Fruit fly (Drosophila melanogaster): ENCODE measurements around the gene bowl.
A peak's percentile ranks its signal among the peaks of the same experiment; 100 is the strongest.

The bowl gene

dm6 chr2L:3754835-3755547 is 16.5 kb upstream of the bowl start (continued):
- TF ChIP-seq ro (GFP tag; IDR thresholded peaks at IDR 0.05) (no peak), pita (GFP tag; optimal IDR thresholded peaks at IDR 0.05) (no peak), sqz (GFP tag; optimal IDR thresholded peaks at IDR 0.05) (no peak), D19B (GFP tag; optimal IDR thresholded peaks at IDR 0.05) (no peak), Chrac-16 (GFP tag; optimal IDR thresholded peaks at IDR 0.05) (no peak), Dfd (GFP tag; optimal IDR thresholded peaks at IDR 0.05) (no peak), Doc2 (GFP tag; IDR thresholded peaks at IDR 0.05) (no peak), exex (tag; optimal IDR thresholded peaks at IDR 0.05) (no peak), mam (GFP tag; optimal IDR thresholded peaks at IDR 0.05) (peak; percentile 25), CG10267 (tag; optimal IDR thresholded peaks at IDR 0.05) (peak; percentile 0), Optix (GFP tag; IDR thresholded peaks at IDR 0.05) (no peak), CG7271 (tag; optimal IDR thresholded peaks at IDR 0.05) (no peak), CG4282 (GFP tag; optimal IDR thresholded peaks at IDR 0.05) (no peak), CG11560 (tag; IDR thresholded peaks at IDR 0.05) (no peak), B-H1 (GFP tag; IDR thresholded peaks at IDR 0.05) (no peak), p53 (GFP tag; optimal IDR thresholded peaks at IDR 0.05) (no peak), sna (GFP tag; IDR thresholded peaks at IDR 0.05; ENCODE audit: partially characterized antibody) (no peak), CG1647 (GFP tag; optimal IDR thresholded peaks at IDR 0.05) (no peak), CG11398 (GFP tag; optimal IDR thresholded peaks at IDR 0.05) (no peak), fd3F (GFP tag; optimal IDR thresholded peaks at IDR 0.05) (no peak), hbn (GFP tag; IDR thresholded peaks at IDR 0.05; ENCODE audit: partially characterized antibody) (no peak), trh (GFP tag; optimal IDR thresholded peaks at IDR 0.05) (no peak), sob (GFP tag; IDR thresholded peaks at IDR 0.05) (peak; percentile 67), Hand (GFP tag; optimal IDR thresholded peaks at IDR 0.05) (peak; percentile 63), ERR (GFP tag; optimal IDR thresholded peaks at IDR 0.05) (no peak), onecut (GFP tag; IDR thresholded peaks at IDR 0.05) (no peak), CG6689 (GFP tag; IDR thresholded peaks at IDR 0.05) (peak; percentile 33; the same call in 1 of the 2 replicates), CG5180 (GFP tag; optimal IDR thresholded peaks at IDR 0.05) (no peak), mirr (GFP tag; optimal IDR thresholded peaks at IDR 0.05) (no peak), twi (tag; optimal IDR thresholded peaks at IDR 0.05) (no peak), Ets97D (GFP tag; optimal IDR thresholded peaks at IDR 0.05) (no peak), D (optimal IDR thresholded peaks at IDR 0.05) (no peak), D (GFP tag; optimal IDR thresholded peaks at IDR 0.05) (no peak), dysf (GFP tag; IDR thresholded peaks at IDR 0.05) (peak; percentile 59; the same call in 2 of the 3 replicates), CG6254 (GFP tag; optimal IDR thresholded peaks at IDR 0.05) (no peak), CG6791 (GFP tag; IDR thresholded peaks at IDR 0.05; ENCODE audit: partially characterized antibody) (no peak), unpg (GFP tag; optimal IDR thresholded peaks at IDR 0.05) (no peak), CG31224 (GFP tag; IDR thresholded peaks at IDR 0.05) (no peak), lbe (GFP tag; optimal IDR thresholded peaks at IDR 0.05) (no peak), CG32767 (GFP tag; IDR thresholded peaks at IDR 0.05) (no peak), hth (optimal IDR thresholded peaks at IDR 0.05) (no peak), da (GFP tag; optimal IDR thresholded peaks at IDR 0.05) (no peak), MBD-R2 (GFP tag; IDR thresholded peaks at IDR 0.05) (no peak), Deaf1 (tag; optimal IDR thresholded peaks at IDR 0.05) (peak; percentile 22), CG13287 (GFP tag; IDR thresholded peaks at IDR 0.05; ENCODE audit: partially characterized antibody) (no peak), lilli (GFP tag; optimal IDR thresholded peaks at IDR 0.05) (no peak), en (GFP tag; optimal IDR thresholded peaks at IDR 0.05) (no peak), CG14710 (tag; optimal IDR thresholded peaks at IDR 0.05) (no peak), wor (GFP tag; IDR thresholded peaks at IDR 0.05) (no peak), CG8281 (tag; optimal IDR thresholded peaks at IDR 0.05) (no peak), CG7786 (GFP tag; optimal IDR thresholded peaks at IDR 0.05) (no peak)

Data from whole organism, embryonic.